Fruit fly (Drosophila melanogaster) whole organism, larva: ENCODE results near the gene CG12880.

Source experiments
- noc ChIP-seq: fragments of 200-800 bp; sonication (Bioruptor generic); optimal IDR thresholded peaks from 3 replicates; lab custom pipeline; 2019; ENCODE audit warnings: missing biosample characterization, mild to moderate bottlenecking, missing genetic modification characterization, moderate library complexity

The CG12880 gene

dm6 chr3R:27738287-27738686 is 52.5 kb downstream of the CG12880 start:
- no peak for TF ChIP-seq noc

dm6 chr3R:27739999-27740398 is 54.2 kb downstream of the CG12880 start:
- no peak for TF ChIP-seq noc

dm6 chr3R:27740692-27741091 is 54.9 kb downstream of the CG12880 start:
- no peak for TF ChIP-seq noc
